Fruit fly (Drosophila melanogaster): ENCODE results near the gene PhKgamma.
"Not testable (repeated sequence)": the region's sequence is repeated elsewhere in the genome, so short reads cannot be mapped to it uniquely, and the experiment has no call there.

Gene PhKgamma

dm6 chrX:11736421-11736820 is 41.5 kb downstream of the PhKgamma start (continued):
- TF ChIP-seq Lpt (GFP tag; optimal IDR thresholded peaks at IDR 0.05) = peak; percentile 38
- peak in 1 of 2 experiments; percentile 3 for TF ChIP-seq salr (GFP tag; optimal IDR thresholded peaks at IDR 0.05)
- peak; percentile 52; the same call in 1 of the 3 replicates for TF ChIP-seq eg (GFP tag; IDR thresholded peaks at IDR 0.05)
- TF ChIP-seq Hr38 (GFP tag; optimal IDR thresholded peaks at IDR 0.05) = no peak
- peak; percentile 31 for TF ChIP-seq CG3919 (GFP tag; optimal IDR thresholded peaks at IDR 0.05)
- peak; percentile 77 for TF ChIP-seq CG15336 (GFP tag; IDR thresholded peaks at IDR 0.05)
- TF ChIP-seq CG6854 (GFP tag; optimal IDR thresholded peaks at IDR 0.05) = no peak
- TF ChIP-seq CG4318 (GFP tag; optimal IDR thresholded peaks at IDR 0.05) = peak; percentile 38
- no peak for TF ChIP-seq vri (GFP tag; optimal IDR thresholded peaks at IDR 0.05)
- peak; percentile 2 for TF ChIP-seq net (GFP tag; optimal IDR thresholded peaks at IDR 0.05)
- TF ChIP-seq fd59A (GFP tag; optimal IDR thresholded peaks at IDR 0.05) = no peak
- peak; percentile 45 for TF ChIP-seq dac (GFP tag; optimal IDR thresholded peaks at IDR 0.05)
- TF ChIP-seq achi (GFP tag; optimal IDR thresholded peaks at IDR 0.05) = peak; percentile 19
- TF ChIP-seq CG11294 (GFP tag; IDR thresholded peaks at IDR 0.05) = no peak
- peak; percentile 45; the same call in 2 of the 3 replicates for TF ChIP-seq CG6163 (GFP tag; IDR thresholded peaks at IDR 0.05)
- no peak for TF ChIP-seq Eip93F (GFP tag; optimal IDR thresholded peaks at IDR 0.05)
- TF ChIP-seq Hr39 (GFP tag; optimal IDR thresholded peaks at IDR 0.05) = peak; percentile 25

- TF ChIP-seq Hr39, Blimp-1, CG32006 (GFP tag; optimal IDR thresholded peaks at IDR 0.05): not testable (repeated sequence)
These were observed 59.0 kb downstream of the PhKgamma start, which contains the start of gene m for dm6 chrX:11753973-11754372. m (plus strand) TSS chrX:11754273.

Measured in whole organism, prepupa.